Worm (Caenorhabditis elegans): ENCODE data around the gene Y69A2AR.28.

Gene Y69A2AR.28

DNA sequence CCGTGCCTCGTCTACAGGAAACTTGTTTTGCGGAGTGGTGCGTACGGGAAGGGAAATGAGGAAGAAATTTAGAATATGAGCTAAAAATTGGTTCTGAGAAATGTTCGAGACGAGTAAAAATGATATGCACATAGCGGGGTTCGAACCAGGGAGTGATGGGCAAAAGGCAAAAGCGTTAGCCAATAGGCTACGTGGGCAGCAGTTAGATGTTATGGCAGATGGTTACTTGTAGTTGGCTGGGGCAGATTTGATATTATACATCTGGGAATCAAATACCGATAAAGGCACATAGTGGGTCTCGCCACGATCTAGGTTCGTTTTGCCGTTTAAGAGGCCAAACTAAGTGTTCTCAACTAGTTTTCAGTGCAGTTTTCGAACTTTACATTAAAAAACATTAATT is 44.4 kb upstream of the Y69A2AR.28 start (continued):
- TF ChIP-seq T20F7.1 (GFP tag; optimal IDR thresholded peaks at IDR 0.05) (no peak), unc-62 (GFP tag; optimal IDR thresholded peaks at IDR 0.05 in 1 of 2) (no peak), unc-62 (tag; optimal IDR thresholded peaks at IDR 0.05) (no peak), snpc-1.2 (GFP tag; IDR thresholded peaks at IDR 0.05) (peak; percentile 72), duxl-1 (tag; optimal IDR thresholded peaks at IDR 0.05; ENCODE audit: poor library complexity) (peak; percentile 73), lin-1 (GFP tag; IDR thresholded peaks at IDR 0.05) (peak; percentile 46; the same call in 1 of the 2 replicates), Y105C5A.15 (GFP tag; IDR thresholded peaks at IDR 0.05) (0 out of 2 replicates have a peak, but pooled peaks have one; percentile 76), egl-27 (tag; optimal IDR thresholded peaks at IDR 0.05) (no peak), Y48G9A.11 (GFP tag; IDR thresholded peaks at IDR 0.05) (peak; percentile 82), zfp-2 (tag; optimal IDR thresholded peaks at IDR 0.05) (peak; percentile 11), ceh-62 (tag; optimal IDR thresholded peaks at IDR 0.05) (no peak), nhr-10 (tag; optimal IDR thresholded peaks at IDR 0.05) (no peak), ceh-20 (GFP tag; IDR thresholded peaks at IDR 0.05) (peak; percentile 53; the same call in 1 of the 2 replicates), daf-8 (GFP tag; IDR thresholded peaks at IDR 0.05) (0 out of 2 replicates have a peak, but pooled peaks have one; percentile 47), daf-16 (GFP tag; optimal IDR thresholded peaks at IDR 0.05) (peak in 1 of 2 experiments; percentile 62), daf-16 (tag; optimal IDR thresholded peaks at IDR 0.05) (peak; percentile 8), zip-2 (tag; optimal IDR thresholded peaks at IDR 0.05) (no peak), nhr-111 (GFP tag; optimal IDR thresholded peaks at IDR 0.05) (no peak), ceh-44 (GFP tag; IDR thresholded peaks at IDR 0.05) (peak; percentile 30; the same call in 1 of the 2 replicates), ceh-82 (tag; optimal IDR thresholded peaks at IDR 0.05) (no peak), nhr-102 (tag; optimal IDR thresholded peaks at IDR 0.05) (peak; percentile 13), nhr-77 (tag; optimal IDR thresholded peaks at IDR 0.05) (no peak), F44E2.7 (GFP tag; IDR thresholded peaks at IDR 0.05) (peak; percentile 90; the same call in 1 of the 2 replicates), aly-2 (tag; optimal IDR thresholded peaks at IDR 0.05) (no peak)

DNA sequence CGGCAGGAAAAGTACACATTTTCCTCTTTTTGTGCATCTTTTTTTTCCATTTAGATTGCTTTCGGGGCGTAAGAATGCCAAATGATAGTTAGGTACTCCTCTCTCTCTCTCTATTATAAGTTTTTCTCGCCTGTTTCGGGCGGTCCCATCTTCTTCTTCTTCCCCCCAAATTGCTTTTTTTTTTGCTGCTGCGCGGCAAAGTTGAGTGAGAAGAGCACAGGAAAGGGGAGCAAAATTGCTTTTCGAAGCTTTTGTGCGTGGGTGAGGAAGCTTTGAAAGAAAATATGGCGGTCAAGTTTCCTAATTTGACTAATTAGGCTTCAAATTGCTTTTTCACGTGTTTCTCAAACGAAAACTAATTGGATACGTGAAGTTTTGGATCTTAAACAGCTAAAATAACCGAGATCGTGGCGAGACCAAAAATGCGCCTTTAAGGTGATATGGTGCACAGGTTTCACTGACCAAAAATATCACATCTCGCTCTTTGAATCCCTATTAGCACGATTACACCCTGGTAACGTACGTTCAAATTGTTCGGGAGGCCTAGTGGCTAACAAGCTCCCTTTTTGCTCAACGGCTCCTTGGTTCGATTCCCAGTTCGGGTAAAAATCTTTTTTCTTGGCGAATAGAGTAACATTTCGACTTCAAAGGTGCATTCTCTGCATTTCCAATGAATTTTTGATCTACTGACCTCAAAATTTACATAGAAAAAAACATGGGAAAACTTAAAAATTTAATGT is 43.7 kb upstream of the Y69A2AR.28 start:
- TF ChIP-seq lim-7 (GFP tag; IDR thresholded peaks at IDR 0.05) (peak; percentile 66; the same call in 1 of the 2 replicates), lin-29 (GFP tag; IDR thresholded peaks at IDR 0.05) (no peak), lin-15B (tag; optimal IDR thresholded peaks at IDR 0.05) (no peak), R02D3.7 (tag; optimal IDR thresholded peaks at IDR 0.05) (no peak), set-16 (GFP tag; IDR thresholded peaks at IDR 0.05) (no peak), ZK337.2 (GFP tag; IDR thresholded peaks at IDR 0.05) (no peak), lin-1 (GFP tag; IDR thresholded peaks at IDR 0.05) (no peak), daf-16 (GFP tag; optimal IDR thresholded peaks at IDR 0.05) (no peak), daf-16 (tag; optimal IDR thresholded peaks at IDR 0.05) (peak; percentile 8), nhr-42 (GFP tag; IDR thresholded peaks at IDR 0.05) (no peak), sdz-12 (GFP tag; optimal IDR thresholded peaks at IDR 0.05) (no peak), aha-1 (tag) (peak; percentile 37), snpc-1.2 (GFP tag; IDR thresholded peaks at IDR 0.05) (no peak), nhr-77 (tag; optimal IDR thresholded peaks at IDR 0.05) (no peak), cey-2 (tag; optimal IDR thresholded peaks at IDR 0.05; ENCODE audit: borderline replicate concordance, insufficient read depth) (no peak), skn-1 (tag; optimal IDR thresholded peaks at IDR 0.05) (no peak), unc-39 (tag; optimal IDR thresholded peaks at IDR 0.05) (no peak), zag-1 (tag; optimal IDR thresholded peaks at IDR 0.05) (no peak), hlh-30 (tag; optimal IDR thresholded peaks at IDR 0.05; ENCODE audit: insufficient read depth) (no peak), aly-2 (tag; optimal IDR thresholded peaks at IDR 0.05) (no peak), nhr-41 (GFP tag; IDR thresholded peaks at IDR 0.05) (no peak), dmd-8 (GFP tag; IDR thresholded peaks at IDR 0.05) (no peak), Y105C5A.15 (GFP tag; IDR thresholded peaks at IDR 0.05) (no peak), hlh-11 (tag; optimal IDR thresholded peaks at IDR 0.05) (no peak), pha-4 (GFP tag; IDR thresholded peaks at IDR 0.05) (no peak; the same call in 1 of the 2 replicates), pha-4 (tag; optimal IDR thresholded peaks at IDR 0.05) (no peak), lsy-2 (tag; optimal IDR thresholded peaks at IDR 0.05) (no peak), lin-38 (GFP tag; IDR thresholded peaks at IDR 0.05) (peak; percentile 39), lir-3 (tag; optimal IDR thresholded peaks at IDR 0.05) (no peak), attf-4 (tag; optimal IDR thresholded peaks at IDR 0.05) (no peak), hif-1 (tag; optimal IDR thresholded peaks at IDR 0.05) (no peak), zip-11 (GFP tag; IDR thresholded peaks at IDR 0.05) (no peak), nhr-28 (tag; optimal IDR thresholded peaks at IDR 0.05) (no peak)
